Worm (Caenorhabditis elegans) whole organism, L1 larva: ENCODE measurements around the gene ckr-2.

Experiments used
- alr-1 ChIP-seq: fragments of 200-800 bp; sonication (Bioruptor generic); optimal IDR thresholded peaks from 2 replicates; lab custom pipeline; 2018; ENCODE audit warnings: borderline replicate concordance, mild to moderate bottlenecking, missing genetic modification characterization, missing compliant biosample characterization
- efl-1 ChIP-seq, 4 experiments: fragments of 150-350 bp; optimal IDR thresholded peaks in 3 of 4; peaks in 1 of 4; 1 replicate in 1 of 4; 2 replicates in 3 of 4; lab custom pipeline; 2014; ENCODE audit warnings: missing biosample characterization in 2 of 4, missing genetic modification characterization in 2 of 4, missing genetic modification reagents in 2 of 4
- fkh-4 ChIP-seq: sonication (generic microtip); optimal IDR thresholded peaks from 2 replicates; lab custom pipeline; 2016; ENCODE audit warnings: missing compliant biosample characterization, missing genetic modification characterization, borderline replicate concordance
- lin-14 ChIP-seq: fragments of 200-800 bp; sonication (Bioruptor generic); optimal IDR thresholded peaks from 2 replicates; lab custom pipeline; 2018; ENCODE audit warnings: mild to moderate bottlenecking, missing genetic modification characterization, moderate library complexity, missing compliant biosample characterization
- lin-35 ChIP-seq, 2 experiments: fragments of 150-350 bp; optimal IDR thresholded peaks; 2 replicates each; lab custom pipeline; 2014; ENCODE audit warnings: missing biosample characterization in 2 of 2, missing genetic modification characterization in 2 of 2, missing genetic modification reagents in 2 of 2
- mep-1 ChIP-seq: fragments of 150-350 bp; optimal IDR thresholded peaks from 2 replicates; lab custom pipeline; 2014; ENCODE audit warnings: missing biosample characterization, missing genetic modification characterization
- nhr-11 ChIP-seq: fragments of 150-350 bp; optimal IDR thresholded peaks from 2 replicates; lab custom pipeline; 2014; ENCODE audit warnings: missing biosample characterization, missing genetic modification characterization
- nhr-12 ChIP-seq: sonication (generic microtip); optimal IDR thresholded peaks from 2 replicates; lab custom pipeline; 2017; ENCODE audit warnings: missing biosample characterization, missing genetic modification characterization
- nhr-28 ChIP-seq: fragments of 150-350 bp; optimal IDR thresholded peaks from 2 replicates; lab custom pipeline; 2014; ENCODE audit warnings: missing biosample characterization, missing genetic modification characterization
- nhr-71 ChIP-seq: sonication (generic microtip); optimal IDR thresholded peaks from 2 replicates; lab custom pipeline; 2016; ENCODE audit warnings: mild to moderate bottlenecking, missing genetic modification characterization, moderate library complexity, missing compliant biosample characterization
- sptf-1 ChIP-seq: fragments of 150-350 bp; optimal IDR thresholded peaks from 2 replicates; lab custom pipeline; 2014; ENCODE audit warnings: missing biosample characterization, missing genetic modification characterization
- unc-62 ChIP-seq: fragments of 150-350 bp; optimal IDR thresholded peaks from 2 replicates; lab custom pipeline; 2014; ENCODE audit warnings: missing biosample characterization, missing genetic modification reagents, missing genetic modification characterization

DNA sequence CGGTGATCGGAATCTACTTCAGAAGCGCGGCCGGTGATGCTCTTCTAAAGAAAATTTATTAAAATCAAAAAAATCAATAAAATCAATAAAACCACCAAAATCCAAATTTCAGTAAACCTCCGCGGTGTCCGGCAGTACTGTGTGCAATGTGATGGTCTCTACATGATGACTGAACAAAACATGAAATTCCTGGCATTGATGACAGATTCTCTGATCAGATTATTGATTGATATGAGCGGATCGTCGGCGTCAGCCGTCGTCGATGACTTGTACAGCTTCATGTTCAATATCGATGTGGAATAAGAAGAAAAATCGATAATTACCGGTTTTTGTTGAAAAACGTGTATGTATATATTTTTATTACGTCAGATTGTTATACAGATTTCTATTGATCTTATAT lies 12.5 kb downstream of the ckr-2 start:
- TF ChIP-seq lin-14 (GFP tag; lab: Kevin White, UChicago) = no peak
- no peak for TF ChIP-seq efl-1 (optimal IDR thresholded peaks at IDR 0.05; lab: Kevin White, UChicago)
- peak in 1 of 2 experiments; percentile 72 for TF ChIP-seq efl-1 (GFP tag; optimal IDR thresholded peaks at IDR 0.05 in 1 of 2; lab: Kevin White, UChicago)
- no peak for TF ChIP-seq unc-62 (GFP tag; lab: Kevin White, UChicago)
- no peak for TF ChIP-seq nhr-12 (tag; lab: Kevin White, UChicago)
- no peak for TF ChIP-seq sptf-1
- no peak for TF ChIP-seq nhr-11 (tag; lab: Kevin White, UChicago)
- no peak for TF ChIP-seq nhr-71 (tag; lab: Kevin White, UChicago)
- no peak for TF ChIP-seq mep-1
- TF ChIP-seq nhr-28 = no peak
- TF ChIP-seq fkh-4 = no peak
- no peak for TF ChIP-seq lin-35 (GFP tag; optimal IDR thresholded peaks at IDR 0.05; lab: Kevin White, UChicago)
- no peak for TF ChIP-seq alr-1
